Worm (Caenorhabditis elegans): ENCODE data around the gene scl-17.

DNA sequence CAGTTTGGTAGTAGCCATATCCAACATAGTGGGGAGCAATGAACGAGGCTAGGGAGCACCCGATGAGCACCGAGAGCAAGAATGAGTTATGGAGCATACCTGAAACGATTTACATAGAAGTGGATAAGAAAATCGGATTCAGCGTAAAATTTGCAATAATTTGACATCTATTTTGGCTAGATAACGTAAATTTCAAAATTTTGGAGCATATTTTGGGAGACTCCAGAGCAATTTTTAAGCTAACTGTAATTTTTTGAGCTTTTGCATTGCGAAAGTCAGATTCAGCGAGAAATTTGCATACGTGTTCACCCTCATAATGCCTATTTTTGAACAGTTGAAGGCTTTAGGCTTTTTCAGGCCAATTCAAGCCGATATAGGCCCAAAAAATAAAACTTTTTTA lies 21.4 kb downstream of the scl-17 start, which contains the start of gene Y51H7C.13:
- TF ChIP-seq ztf-11 (tag; optimal IDR thresholded peaks at IDR 0.05) (no peak), lsy-2 (tag; optimal IDR thresholded peaks at IDR 0.05) (no peak), elt-1 (tag; optimal IDR thresholded peaks at IDR 0.05; ENCODE audit: borderline replicate concordance, insufficient read depth) (no peak), elt-3 (tag; optimal IDR thresholded peaks at IDR 0.05) (no peak), lin-13 (tag; optimal IDR thresholded peaks at IDR 0.05) (no peak), nhr-237 (tag; optimal IDR thresholded peaks at IDR 0.05) (no peak), bed-3 (GFP tag; optimal IDR thresholded peaks at IDR 0.05) (no peak), M03D4.4 (tag; optimal IDR thresholded peaks at IDR 0.05) (no peak), snpc-4 (tag; optimal IDR thresholded peaks at IDR 0.05) (no peak), sptf-1 (tag; optimal IDR thresholded peaks at IDR 0.05) (no peak), pha-4 (tag; optimal IDR thresholded peaks at IDR 0.05) (no peak), mep-1 (tag; optimal IDR thresholded peaks at IDR 0.05) (no peak), unc-62 (GFP tag; optimal IDR thresholded peaks at IDR 0.05) (no peak)

Measured in whole organism, mixed stage, embryonic.